Worm (Caenorhabditis elegans) whole organism, early embryonic: ENCODE results near the gene cdc-25.2.

Source experiments
- B0310.2 ChIP-seq: sonication (generic microtip); optimal IDR thresholded peaks from 2 replicates; lab custom pipeline; 2016; ENCODE audit warnings: mild to moderate bottlenecking, missing genetic modification characterization, missing compliant biosample characterization
- aly-1 ChIP-seq: sonication (generic microtip); optimal IDR thresholded peaks from 2 replicates; lab custom pipeline; 2016; ENCODE audit warnings: missing genetic modification characterization, missing compliant biosample characterization
- ama-1 ChIP-seq: fragments of 150-350 bp; optimal IDR thresholded peaks from 2 replicates; lab custom pipeline; 2014
- ceh-36 ChIP-seq: sonication (generic microtip); optimal IDR thresholded peaks from 2 replicates; lab custom pipeline; 2016; ENCODE audit warnings: missing genetic modification characterization, inconsistent platforms, missing compliant biosample characterization
- ets-7 ChIP-seq: sonication (generic microtip); optimal IDR thresholded peaks from 2 replicates; lab custom pipeline; 2016; ENCODE audit warnings: missing genotype, missing genetic modification characterization, missing compliant biosample characterization
- flt-1 ChIP-seq: fragments of 200-800 bp; sonication (Bioruptor generic); IDR thresholded peaks from 2 replicates; pipeline ENCODE4 v1.3.6; 2022; ENCODE audit warnings: missing genetic modification characterization, missing compliant biosample characterization
- hmbx-1 ChIP-seq: sonication (generic microtip); optimal IDR thresholded peaks from 2 replicates; lab custom pipeline; 2016; ENCODE audit warnings: mild to moderate bottlenecking, missing genetic modification characterization, missing compliant biosample characterization
- hnd-1 ChIP-seq: sonication (generic microtip); optimal IDR thresholded peaks from 2 replicates; lab custom pipeline; 2016; ENCODE audit warnings: missing genetic modification characterization, missing compliant biosample characterization
- pes-1 ChIP-seq: fragments of 200-800 bp; sonication (Bioruptor generic); IDR thresholded peaks from 2 replicates; pipeline ENCODE4 v1.3.6; 2022; ENCODE audit warnings: missing genetic modification reagents, missing genetic modification characterization, missing compliant biosample characterization
- scrt-1 ChIP-seq: fragments of 200-800 bp; sonication (Bioruptor generic); IDR thresholded peaks from 2 replicates; pipeline ENCODE4 v1.3.6; 2022; ENCODE audit warnings: missing genetic modification characterization, missing compliant biosample characterization
- sea-1 ChIP-seq: fragments of 200-800 bp; sonication (Bioruptor generic); conservative IDR thresholded peaks from 2 replicates; pipeline ENCODE4 v1.3.6; 2022; ENCODE audit warnings: missing genetic modification characterization, missing compliant biosample characterization
- tbx-11 ChIP-seq: fragments of 200-800 bp; sonication (Bioruptor generic); IDR thresholded peaks from 2 replicates; pipeline ENCODE4 v1.3.6; 2022; ENCODE audit warnings: missing genetic modification characterization, missing compliant biosample characterization
- tbx-37 ChIP-seq: fragments of 200-800 bp; sonication (Bioruptor generic); conservative IDR thresholded peaks from 2 replicates; pipeline ENCODE4 v1.3.6; 2022; ENCODE audit warnings: missing genetic modification reagents, missing genetic modification characterization, missing compliant biosample characterization

DNA sequence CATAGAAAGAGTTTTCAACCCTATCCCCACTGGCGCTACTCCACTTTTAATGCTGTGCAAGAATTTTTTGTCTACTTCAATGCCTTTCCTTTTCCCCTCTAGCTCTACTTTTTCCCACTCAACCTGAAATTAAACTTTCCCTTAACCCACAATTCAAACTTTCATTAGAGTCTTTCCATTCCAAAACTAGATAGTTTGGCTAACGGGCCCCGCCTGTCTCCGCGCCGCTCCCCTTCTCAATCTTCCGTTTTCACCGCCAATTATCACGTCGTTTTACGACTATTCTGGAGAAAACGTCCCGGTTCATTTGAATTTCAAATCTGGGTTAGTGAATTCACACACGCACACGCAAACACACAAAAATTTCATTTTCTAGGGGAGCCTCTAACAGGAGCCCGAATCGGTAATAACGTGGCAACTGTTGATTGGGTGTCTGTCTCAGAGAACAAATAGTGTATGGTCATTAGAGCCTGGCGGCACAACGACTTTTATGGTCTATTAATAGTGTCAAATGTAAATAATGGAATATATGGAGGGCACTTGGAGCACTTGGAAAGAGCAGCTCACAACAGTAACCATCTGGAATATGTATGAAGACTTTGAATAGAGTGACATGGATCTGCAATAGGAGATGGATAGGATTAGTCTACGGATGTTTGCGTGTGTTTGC, 3.0 kb downstream of the cdc-25.2 start:
- TF ChIP-seq tbx-37 (GFP tag; lab: Robert Waterston, UW) = no peak
- TF ChIP-seq ama-1 (lab: Kevin White, UChicago) = no peak
- no peak for TF ChIP-seq aly-1
- TF ChIP-seq flt-1 (GFP tag; lab: Robert Waterston, UW) = no peak
- no peak for TF ChIP-seq B0310.2 (tag; lab: Kevin White, UChicago)
- TF ChIP-seq scrt-1 = 0 out of 2 replicates have a peak, but pooled peaks have one; percentile 56
- no peak for TF ChIP-seq tbx-11 (GFP tag; lab: Robert Waterston, UW)
- no peak for TF ChIP-seq sea-1 (GFP tag; lab: Robert Waterston, UW)
- no peak for TF ChIP-seq pes-1 (GFP tag; lab: Robert Waterston, UW)
- no peak for TF ChIP-seq hnd-1 (tag; lab: Kevin White, UChicago)
- TF ChIP-seq ceh-36 (tag; lab: Kevin White, UChicago) = no peak
- no peak for TF ChIP-seq ets-7
- TF ChIP-seq hmbx-1 (tag; lab: Kevin White, UChicago) = no peak
